Worm (Caenorhabditis elegans) whole organism, L3 larva: ENCODE measurements around the gene C05C9.3.

Experiments
- aly-2 ChIP-seq: fragments of 150-350 bp; optimal IDR thresholded peaks from 2 replicates; lab custom pipeline; 2014; ENCODE audit warnings: missing biosample characterization, missing genetic modification characterization
- ceh-16 ChIP-seq: sonication (generic microtip); optimal IDR thresholded peaks from 2 replicates; lab custom pipeline; 2017; ENCODE audit warnings: missing biosample characterization, missing genetic modification characterization
- egl-27 ChIP-seq: sonication (generic microtip); optimal IDR thresholded peaks from 4 replicates; lab custom pipeline; 2017; ENCODE audit warnings: missing biosample characterization, missing genetic modification reagents, missing genetic modification characterization
- jun-1 ChIP-seq: fragments of 150-350 bp; optimal IDR thresholded peaks from 2 replicates; lab custom pipeline; 2014; ENCODE audit warnings: missing biosample characterization, missing genetic modification reagents, missing genetic modification characterization
- nhr-237 ChIP-seq: fragments of 150-350 bp; optimal IDR thresholded peaks from 2 replicates; lab custom pipeline; 2014; ENCODE audit warnings: missing biosample characterization, missing genetic modification characterization
- nhr-77 ChIP-seq: fragments of 150-350 bp; optimal IDR thresholded peaks from 2 replicates; lab custom pipeline; 2014; ENCODE audit warnings: missing biosample characterization, missing genetic modification characterization
- pqm-1 ChIP-seq: fragments of 150-350 bp; optimal IDR thresholded peaks from 2 replicates; lab custom pipeline; 2017; ENCODE audit warnings: missing biosample characterization, missing genetic modification characterization, inconsistent platforms
- snpc-4 ChIP-seq: fragments of 150-350 bp; optimal IDR thresholded peaks from 2 replicates; lab custom pipeline; 2014; ENCODE audit warnings: missing biosample characterization, missing genetic modification characterization
- unc-39 ChIP-seq: sonication (generic microtip); optimal IDR thresholded peaks from 4 replicates; lab custom pipeline; 2017; ENCODE audit warnings: missing biosample characterization, missing genetic modification characterization
- unc-62 ChIP-seq: fragments of 150-350 bp; sonication (generic microtip); optimal IDR thresholded peaks from 4 replicates; lab custom pipeline; 2014; ENCODE audit warnings: missing biosample characterization, missing genetic modification reagents, missing genetic modification characterization

DNA sequence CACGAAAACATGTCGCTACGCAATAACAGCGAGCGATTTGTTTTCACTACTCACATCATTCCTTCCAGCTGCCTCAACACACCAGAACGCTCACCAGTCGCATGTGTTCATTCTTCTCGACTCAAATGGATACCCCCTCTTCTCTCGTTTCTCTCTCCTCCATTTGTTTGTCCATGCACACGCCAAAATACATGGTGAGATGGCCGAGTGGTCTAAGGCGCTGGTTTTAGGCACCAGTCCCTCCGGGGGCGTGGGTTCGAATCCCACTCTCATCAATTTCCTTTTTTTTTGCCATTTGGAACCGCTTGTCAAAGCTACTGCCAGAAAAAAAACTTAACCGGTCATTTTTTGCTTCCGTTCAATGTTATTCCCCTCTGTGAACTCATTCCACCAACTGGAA, 57.1 kb downstream of the C05C9.3 start:
- peak; percentile 63 for TF ChIP-seq nhr-77 (tag; lab: Kevin White, UChicago)
- TF ChIP-seq unc-62 = no peak
- no peak for TF ChIP-seq nhr-237 (tag; lab: Kevin White, UChicago)
- TF ChIP-seq egl-27 (tag; lab: Kevin White, UChicago) = peak; percentile 6
- TF ChIP-seq aly-2 (tag; lab: Kevin White, UChicago) = no peak
- TF ChIP-seq ceh-16 = no peak
- peak; percentile 69 for TF ChIP-seq jun-1
- TF ChIP-seq unc-39 (tag; lab: Kevin White, UChicago) = no peak
- peak; percentile 19 for TF ChIP-seq pqm-1 (tag; lab: Kevin White, UChicago)
- no peak for TF ChIP-seq snpc-4 (tag; lab: Kevin White, UChicago)
